Worm (Caenorhabditis elegans): ENCODE data around the gene T07G12.4.

ce11 chrIV:10573471-10573870, 35.0 kb upstream of the T07G12.4 start:
- no peak for TF ChIP-seq dao-5 (tag; optimal IDR thresholded peaks at IDR 0.05)
- no peak for TF ChIP-seq him-1 (tag; optimal IDR thresholded peaks at IDR 0.05)
- no peak for TF ChIP-seq W03F9.2 (tag; optimal IDR thresholded peaks at IDR 0.05)

All from whole organism, L4/young adult.